Worm (Caenorhabditis elegans) whole organism, L4 larva: ENCODE data around the gene srd-38.

ENCODE experiments used
- D1046.2 ChIP-seq: fragments of 200-800 bp; sonication (Bioruptor generic); IDR thresholded peaks from 2 replicates; pipeline ENCODE4 v1.3.6; 2022; ENCODE audit warnings: missing genetic modification characterization, missing compliant biosample characterization
- F49E8.2 ChIP-seq: sonication (generic microtip); optimal IDR thresholded peaks from 2 replicates; lab custom pipeline; 2016; ENCODE audit warnings: missing compliant biosample characterization, mild to moderate bottlenecking, missing genetic modification characterization, borderline replicate concordance
- R02D3.7 ChIP-seq: fragments of 150-350 bp; sonication (generic microtip); optimal IDR thresholded peaks from 3 replicates; lab custom pipeline; 2014; ENCODE audit warnings: missing biosample characterization, missing genetic modification characterization
- Y105C5A.15 ChIP-seq: fragments of 200-800 bp; sonication (Bioruptor generic); IDR thresholded peaks from 2 replicates; pipeline ENCODE4 v1.3.6; 2022; ENCODE audit warnings: missing genetic modification characterization, missing compliant biosample characterization
- Y48G9A.11 ChIP-seq: fragments of 200-800 bp; sonication (Bioruptor generic); IDR thresholded peaks from 2 replicates; pipeline ENCODE4 v1.3.6; 2022; ENCODE audit warnings: missing genetic modification reagents, missing genetic modification characterization, missing compliant biosample characterization
- Y5F2A.4 ChIP-seq: fragments of 200-800 bp; sonication (Bioruptor generic); optimal IDR thresholded peaks from 2 replicates; lab custom pipeline; 2018; ENCODE audit warnings: mild to moderate bottlenecking, missing genetic modification characterization, missing compliant biosample characterization
- Y75B8A.6 ChIP-seq: fragments of 200-800 bp; sonication (Bioruptor generic); IDR thresholded peaks from 2 replicates; pipeline ENCODE4 v1.3.6; 2022; ENCODE audit warnings: missing genetic modification reagents, missing genetic modification characterization, missing compliant biosample characterization
- aly-2 ChIP-seq: sonication (generic microtip); optimal IDR thresholded peaks from 2 replicates; lab custom pipeline; 2018; ENCODE audit warnings: missing biosample characterization, missing genetic modification characterization
- ceh-20 ChIP-seq: fragments of 200-800 bp; sonication (Bioruptor generic); IDR thresholded peaks from 2 replicates; pipeline ENCODE4 v1.3.6; 2022; ENCODE audit warnings: missing genetic modification reagents, missing genetic modification characterization, missing compliant biosample characterization
- ceh-28 ChIP-seq: fragments of 150-350 bp; optimal IDR thresholded peaks from 2 replicates; lab custom pipeline; 2014; ENCODE audit warnings: missing biosample characterization, missing genetic modification reagents, missing genetic modification characterization
- ceh-32 ChIP-seq: sonication (generic microtip); optimal IDR thresholded peaks from 2 replicates; lab custom pipeline; 2016; ENCODE audit warnings: mild to moderate bottlenecking, missing genetic modification characterization, missing compliant biosample characterization; ENCODE audit not compliant: poor library complexity
- ceh-44 ChIP-seq: fragments of 200-800 bp; sonication (Bioruptor generic); IDR thresholded peaks from 2 replicates; pipeline ENCODE4 v1.3.6; 2022; ENCODE audit warnings: missing genetic modification reagents, missing genetic modification characterization, missing compliant biosample characterization
- ceh-62 ChIP-seq: sonication (generic microtip); optimal IDR thresholded peaks from 2 replicates; lab custom pipeline; 2017; ENCODE audit warnings: missing biosample characterization, missing genetic modification characterization
- ceh-82 ChIP-seq: sonication (generic microtip); optimal IDR thresholded peaks from 2 replicates; lab custom pipeline; 2017; ENCODE audit warnings: missing biosample characterization, missing genetic modification characterization
- ces-1 ChIP-seq: fragments of 150-350 bp; sonication (generic microtip); optimal IDR thresholded peaks from 4 replicates; lab custom pipeline; 2014; ENCODE audit warnings: missing biosample characterization, missing genetic modification reagents, missing genetic modification characterization
- cey-2 ChIP-seq: sonication (generic microtip); optimal IDR thresholded peaks from 3 replicates; lab custom pipeline; 2017; ENCODE audit warnings: missing genetic modification characterization, mild to moderate bottlenecking, missing compliant biosample characterization, antibody characterized with exemption, borderline replicate concordance; ENCODE audit not compliant: insufficient read depth
- ctbp-1 ChIP-seq: fragments of 200-800 bp; sonication (Bioruptor generic); IDR thresholded peaks from 2 replicates; pipeline ENCODE4 v1.3.6; 2022; ENCODE audit warnings: missing genetic modification reagents, missing genetic modification characterization, missing compliant biosample characterization
- daf-16 ChIP-seq, 3 experiments: sonication (generic microtip); optimal IDR thresholded peaks; 2 replicates each; lab custom pipeline; 2016 to 2017; ENCODE audit warnings: missing genetic modification characterization in 3 of 3, missing genetic modification reagents in 3 of 3, mild to moderate bottlenecking in 2 of 3, missing compliant biosample characterization in 2 of 3, missing biosample characterization in 1 of 3, moderate library complexity in 1 of 3
- dmd-6 ChIP-seq: fragments of 200-800 bp; sonication (Bioruptor generic); IDR thresholded peaks from 2 replicates; pipeline ENCODE4 v1.3.6; 2022; ENCODE audit warnings: missing genetic modification reagents, missing genetic modification characterization, missing compliant biosample characterization
- duxl-1 ChIP-seq: sonication (generic microtip); optimal IDR thresholded peaks from 2 replicates; lab custom pipeline; 2016; ENCODE audit warnings: mild to moderate bottlenecking, missing genetic modification characterization, moderate library complexity, missing compliant biosample characterization; ENCODE audit not compliant: poor library complexity
- dve-1 ChIP-seq: sonication (generic microtip); optimal IDR thresholded peaks from 2 replicates; lab custom pipeline; 2017; ENCODE audit warnings: antibody characterized with exemption, mild to moderate bottlenecking, missing genetic modification characterization, missing compliant biosample characterization; ENCODE audit not compliant: insufficient read depth
- fos-1 ChIP-seq: fragments of 150-350 bp; optimal IDR thresholded peaks from 2 replicates; lab custom pipeline; 2014; ENCODE audit warnings: missing biosample characterization, missing genetic modification characterization
- gei-8 ChIP-seq: fragments of 200-800 bp; sonication (Bioruptor generic); optimal IDR thresholded peaks from 2 replicates; lab custom pipeline; 2018; ENCODE audit warnings: mild to moderate bottlenecking, missing genetic modification characterization, missing compliant biosample characterization
- hif-1 ChIP-seq, 2 experiments: sonication (generic microtip); optimal IDR thresholded peaks; 2 replicates each; lab custom pipeline; 2016 to 2017; ENCODE audit warnings: missing compliant biosample characterization in 2 of 2, missing genetic modification characterization in 2 of 2, missing genetic modification reagents in 2 of 2, missing genotype in 2 of 2, mild to moderate bottlenecking in 1 of 2
- hlh-30 ChIP-seq: sonication (generic microtip); optimal IDR thresholded peaks from 2 replicates; lab custom pipeline; 2017; ENCODE audit warnings: antibody characterized with exemption, mild to moderate bottlenecking, missing genetic modification characterization, missing compliant biosample characterization; ENCODE audit not compliant: insufficient read depth
- lin-1 ChIP-seq: fragments of 200-800 bp; sonication (Bioruptor generic); IDR thresholded peaks from 2 replicates; pipeline ENCODE4 v1.3.6; 2022; ENCODE audit warnings: missing genetic modification reagents, missing genetic modification characterization, missing compliant biosample characterization
- lin-29 ChIP-seq: fragments of 200-800 bp; sonication (Bioruptor generic); IDR thresholded peaks from 2 replicates; pipeline ENCODE4 v1.3.6; 2022; ENCODE audit warnings: missing genetic modification reagents, missing genetic modification characterization, missing compliant biosample characterization
- lin-39 ChIP-seq: fragments of 150-350 bp; optimal IDR thresholded peaks from 2 replicates; lab custom pipeline; 2014; ENCODE audit warnings: missing biosample characterization, missing genetic modification reagents, missing genetic modification characterization
- lsy-2 ChIP-seq, 2 experiments: fragments of 150-350 bp in 1 of 2; sonication (generic microtip) in 1 of 2; optimal IDR thresholded peaks; 2 replicates each; lab custom pipeline; 2014 to 2017; ENCODE audit warnings: missing biosample characterization in 2 of 2, missing genetic modification characterization in 2 of 2
- mdl-1 ChIP-seq, 2 experiments: fragments of 150-350 bp in 1 of 2; sonication (generic microtip) in 1 of 2; optimal IDR thresholded peaks; 2 replicates each; lab custom pipeline; 2014 to 2017; ENCODE audit warnings: missing biosample characterization in 2 of 2, missing genetic modification characterization in 2 of 2
- mep-1 ChIP-seq: fragments of 150-350 bp; sonication (generic microtip); optimal IDR thresholded peaks from 3 replicates; lab custom pipeline; 2014; ENCODE audit warnings: missing biosample characterization, missing genetic modification characterization
- mxl-2 ChIP-seq: fragments of 200-800 bp; sonication (Bioruptor generic); conservative IDR thresholded peaks from 2 replicates; pipeline ENCODE4 v1.3.6; 2022; ENCODE audit warnings: missing genetic modification reagents, missing genetic modification characterization, missing compliant biosample characterization
- nhr-102 ChIP-seq: sonication (generic microtip); optimal IDR thresholded peaks from 2 replicates; lab custom pipeline; 2016; ENCODE audit warnings: mild to moderate bottlenecking, missing genetic modification characterization, moderate library complexity, missing compliant biosample characterization
- nhr-42 ChIP-seq: fragments of 200-800 bp; sonication (Bioruptor generic); IDR thresholded peaks from 2 replicates; pipeline ENCODE4 v1.3.6; 2022; ENCODE audit warnings: missing genetic modification characterization, missing compliant biosample characterization
- nhr-48 ChIP-seq: sonication (generic microtip); optimal IDR thresholded peaks from 2 replicates; lab custom pipeline; 2016; ENCODE audit warnings: mild to moderate bottlenecking, missing genetic modification characterization, missing compliant biosample characterization
- nhr-76 ChIP-seq: fragments of 150-350 bp; optimal IDR thresholded peaks from 2 replicates; lab custom pipeline; 2014; ENCODE audit warnings: missing biosample characterization, missing genetic modification characterization
- pha-4 ChIP-seq, 2 experiments: fragments of 150-350 bp in 1 of 2; fragments of 200-800 bp in 1 of 2; sonication (Bioruptor generic) in 1 of 2; IDR thresholded peaks in 1 of 2; optimal IDR thresholded peaks in 1 of 2; 2 replicates each; pipeline versions ENCODE4 v1.3.6 to Lab custom; 2014 to 2022; ENCODE audit warnings: missing genetic modification characterization in 2 of 2, missing genetic modification reagents in 2 of 2, missing biosample characterization in 1 of 2, missing compliant biosample characterization in 1 of 2
- pqm-1 ChIP-seq: sonication (generic microtip); optimal IDR thresholded peaks from 2 replicates; lab custom pipeline; 2017; ENCODE audit warnings: missing biosample characterization, missing genetic modification characterization
- skn-1 ChIP-seq: fragments of 150-350 bp; optimal IDR thresholded peaks from 2 replicates; lab custom pipeline; 2014; ENCODE audit warnings: missing biosample characterization, missing genetic modification characterization
- snpc-4 ChIP-seq: fragments of 150-350 bp; optimal IDR thresholded peaks from 2 replicates; lab custom pipeline; 2014; ENCODE audit warnings: missing biosample characterization, missing genetic modification characterization
- spr-1 ChIP-seq: sonication (generic microtip); optimal IDR thresholded peaks from 2 replicates; lab custom pipeline; 2016; ENCODE audit warnings: mild to moderate bottlenecking, missing genetic modification characterization, missing compliant biosample characterization
- unc-130 ChIP-seq: sonication (generic microtip); optimal IDR thresholded peaks from 2 replicates; lab custom pipeline; 2016; ENCODE audit warnings: missing genetic modification reagents, missing genetic modification characterization, missing compliant biosample characterization
- unc-39 ChIP-seq: sonication (generic microtip); optimal IDR thresholded peaks from 2 replicates; lab custom pipeline; 2017; ENCODE audit warnings: missing biosample characterization, missing genetic modification characterization
- unc-62 ChIP-seq, 3 experiments: fragments of 150-350 bp in 1 of 3; sonication (generic microtip); optimal IDR thresholded peaks in 2 of 3; peaks in 1 of 3; 1 replicate in 1 of 3; 2 replicates in 2 of 3; lab custom pipeline; 2014 to 2017; ENCODE audit warnings: missing biosample characterization in 3 of 3, missing genetic modification characterization in 3 of 3, missing genetic modification reagents in 3 of 3, missing genotype in 1 of 3
- vab-7 ChIP-seq: fragments of 200-800 bp; sonication (Bioruptor generic); IDR thresholded peaks from 2 replicates; pipeline ENCODE4 v1.3.6; 2022; ENCODE audit warnings: missing genetic modification reagents, missing genetic modification characterization, missing compliant biosample characterization
- zag-1 ChIP-seq: fragments of 150-350 bp; optimal IDR thresholded peaks from 2 replicates; lab custom pipeline; 2014; ENCODE audit warnings: missing biosample characterization, missing genetic modification characterization
- zfp-2 ChIP-seq: sonication (generic microtip); optimal IDR thresholded peaks from 2 replicates; lab custom pipeline; 2016; ENCODE audit warnings: mild to moderate bottlenecking, missing genetic modification characterization, missing compliant biosample characterization
- zip-11 ChIP-seq: fragments of 200-800 bp; sonication (Bioruptor generic); IDR thresholded peaks from 2 replicates; pipeline ENCODE4 v1.3.6; 2022; ENCODE audit warnings: missing genetic modification characterization, missing compliant biosample characterization
- ztf-11 ChIP-seq: fragments of 150-350 bp; optimal IDR thresholded peaks from 2 replicates; lab custom pipeline; 2014; ENCODE audit warnings: missing biosample characterization, missing genetic modification characterization

The srd-38 gene

DNA sequence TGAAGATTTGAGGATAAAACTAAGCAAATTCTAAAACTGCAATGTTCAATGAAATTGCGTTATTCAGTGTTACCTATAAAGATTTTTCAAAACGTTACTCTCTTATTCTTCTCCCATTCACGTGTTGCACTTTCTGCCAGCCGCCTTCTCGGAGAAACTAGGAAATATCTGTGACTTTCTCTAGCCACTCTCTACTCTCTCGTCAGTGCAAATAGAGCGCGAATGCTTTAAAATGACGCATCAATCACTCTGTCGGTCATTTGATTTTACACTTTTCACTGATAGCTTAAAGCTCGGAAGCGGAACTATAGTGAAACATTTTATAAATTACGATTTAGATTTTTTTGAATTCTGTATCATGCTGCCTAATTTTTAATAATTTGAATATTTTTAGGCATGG is 37.3 kb downstream of the srd-38 start (continued):
- TF ChIP-seq ceh-20 (GFP tag; lab: Robert Waterston, UW) (peak; percentile 72), gei-8 (GFP tag; lab: Kevin White, UChicago) (no peak), zfp-2 (tag; lab: Kevin White, UChicago) (no peak), nhr-42 (GFP tag; lab: Robert Waterston, UW) (no peak), fos-1 (tag; lab: Kevin White, UChicago) (no peak), D1046.2 (no peak), ztf-11 (tag; lab: Kevin White, UChicago) (no peak), Y105C5A.15 (no peak), dve-1 (peak; percentile 80), unc-39 (tag; lab: Kevin White, UChicago) (no peak), ctbp-1 (GFP tag; lab: Robert Waterston, UW) (0 out of 2 replicates have a peak, but pooled peaks have one; percentile 19), vab-7 (GFP tag; lab: Robert Waterston, UW) (no peak), zip-11 (GFP tag; lab: Robert Waterston, UW) (no peak), ceh-82 (tag; lab: Kevin White, UChicago) (no peak), Y5F2A.4 (GFP tag; lab: Kevin White, UChicago) (no peak), ceh-44 (GFP tag; lab: Robert Waterston, UW) (no peak), daf-16 (GFP tag; optimal IDR thresholded peaks at IDR 0.05; lab: Kevin White, UChicago) (no peak), daf-16 (tag; optimal IDR thresholded peaks at IDR 0.05; lab: Kevin White, UChicago) (peak; percentile 30), unc-62 (GFP tag; optimal IDR thresholded peaks at IDR 0.05 in 1 of 2; lab: Kevin White, UChicago) (peak in 1 of 2 experiments; percentile 99), unc-62 (tag; optimal IDR thresholded peaks at IDR 0.05; lab: Kevin White, UChicago) (no peak), pha-4 (GFP tag; IDR thresholded peaks at IDR 0.05; lab: Robert Waterston, UW) (no peak), pha-4 (tag; optimal IDR thresholded peaks at IDR 0.05; lab: Kevin White, UChicago) (no peak), R02D3.7 (tag; lab: Kevin White, UChicago) (no peak), lsy-2 (tag; optimal IDR thresholded peaks at IDR 0.05; lab: Kevin White, UChicago) (peak in 1 of 2 experiments; percentile 74), F49E8.2 (tag; lab: Kevin White, UChicago) (no peak), hlh-30 (tag; lab: Kevin White, UChicago) (peak; percentile 96), spr-1 (tag; lab: Kevin White, UChicago) (no peak), snpc-4 (tag; lab: Kevin White, UChicago) (no peak), aly-2 (tag; lab: Kevin White, UChicago) (no peak), ces-1 (GFP tag; lab: Kevin White, UChicago) (no peak), mdl-1 (tag; optimal IDR thresholded peaks at IDR 0.05; lab: Kevin White, UChicago) (peak; percentile 43 to 89), hif-1 (tag; optimal IDR thresholded peaks at IDR 0.05; lab: Kevin White, UChicago) (peak in 1 of 2 experiments; percentile 65), skn-1 (tag; lab: Kevin White, UChicago) (no peak), lin-39 (tag; lab: Kevin White, UChicago) (peak; percentile 37), duxl-1 (tag; lab: Kevin White, UChicago) (no peak), zag-1 (tag; lab: Kevin White, UChicago) (no peak), ceh-28 (no peak), mep-1 (tag; lab: Kevin White, UChicago) (peak; percentile 88), cey-2 (no peak), dmd-6 (GFP tag; lab: Robert Waterston, UW) (peak; percentile 86), Y75B8A.6 (GFP tag; lab: Robert Waterston, UW) (no peak), unc-130 (no peak), lin-29 (GFP tag; lab: Robert Waterston, UW) (no peak), mxl-2 (GFP tag; lab: Robert Waterston, UW) (peak; percentile 85), lin-1 (GFP tag; lab: Robert Waterston, UW) (0 out of 2 replicates have a peak, but pooled peaks have one; percentile 52), ceh-62 (tag; lab: Kevin White, UChicago) (no peak), nhr-48 (tag; lab: Kevin White, UChicago) (peak; percentile 60), pqm-1 (peak; percentile 11), Y48G9A.11 (GFP tag; lab: Robert Waterston, UW) (no peak), ceh-32 (tag; lab: Kevin White, UChicago) (no peak), nhr-102 (no peak), nhr-76 (no peak)
